Worm (Caenorhabditis elegans) whole organism, L1 larva: Measurements from ENCODE around the gene best-19.

Source experiments
- C04F5.9 ChIP-seq: sonication (generic microtip); optimal IDR thresholded peaks from 2 replicates; lab custom pipeline; 2016; ENCODE audit warnings: missing genetic modification characterization, missing compliant biosample characterization
- C16A3.4 ChIP-seq: fragments of 150-350 bp; optimal IDR thresholded peaks from 2 replicates; lab custom pipeline; 2014; ENCODE audit warnings: missing biosample characterization, missing genetic modification characterization
- C34B4.2 ChIP-seq: sonication (generic microtip); optimal IDR thresholded peaks from 2 replicates; lab custom pipeline; 2017; ENCODE audit warnings: mild to moderate bottlenecking, missing genetic modification characterization, missing compliant biosample characterization
- F16B12.6 ChIP-seq: fragments of 150-350 bp; optimal IDR thresholded peaks from 2 replicates; lab custom pipeline; 2014; ENCODE audit warnings: missing biosample characterization, missing genetic modification characterization
- aha-1 ChIP-seq: fragments of 150-350 bp; optimal IDR thresholded peaks from 2 replicates; lab custom pipeline; 2014; ENCODE audit warnings: missing biosample characterization, missing genetic modification characterization
- alr-1 ChIP-seq: fragments of 200-800 bp; sonication (Bioruptor generic); optimal IDR thresholded peaks from 2 replicates; lab custom pipeline; 2018; ENCODE audit warnings: borderline replicate concordance, mild to moderate bottlenecking, missing genetic modification characterization, missing compliant biosample characterization
- ama-1 ChIP-seq: fragments of 150-350 bp; optimal IDR thresholded peaks from 2 replicates; lab custom pipeline; 2014
- ceh-82 ChIP-seq, 3 experiments: fragments of 150-350 bp in 1 of 3; sonication (generic microtip) in 2 of 3; optimal IDR thresholded peaks; 2 replicates each; lab custom pipeline; 2014 to 2017; ENCODE audit warnings: missing biosample characterization in 3 of 3, missing genetic modification characterization in 3 of 3
- ceh-90 ChIP-seq: sonication (generic microtip); optimal IDR thresholded peaks from 2 replicates; lab custom pipeline; 2016; ENCODE audit warnings: missing genetic modification characterization, missing compliant biosample characterization
- dpl-1 ChIP-seq, 3 experiments: fragments of 150-350 bp in 2 of 3; sonication (generic microtip) in 1 of 3; optimal IDR thresholded peaks; 2 replicates each; lab custom pipeline; 2014 to 2017; ENCODE audit warnings: missing biosample characterization in 3 of 3, missing genetic modification characterization in 3 of 3, missing genetic modification reagents in 3 of 3
- egl-13 ChIP-seq: sonication (generic microtip); optimal IDR thresholded peaks from 2 replicates; lab custom pipeline; 2016; ENCODE audit warnings: missing genotype, missing genetic modification reagents, missing genetic modification characterization, missing compliant biosample characterization
- elt-3 ChIP-seq, 6 experiments: fragments of 150-350 bp in 1 of 6; sonication (generic microtip); optimal IDR thresholded peaks; 2 replicates each; lab custom pipeline; 2017 to 2018; ENCODE audit warnings: missing biosample characterization in 6 of 6, missing genetic modification characterization in 6 of 6, inconsistent platforms in 1 of 6
- fkh-4 ChIP-seq: sonication (generic microtip); optimal IDR thresholded peaks from 2 replicates; lab custom pipeline; 2016; ENCODE audit warnings: missing compliant biosample characterization, missing genetic modification characterization, borderline replicate concordance
- fkh-8 ChIP-seq: sonication (generic microtip); optimal IDR thresholded peaks from 2 replicates; lab custom pipeline; 2016; ENCODE audit warnings: mild to moderate bottlenecking, missing genetic modification characterization, missing compliant biosample characterization
- grh-1 ChIP-seq: fragments of 200-800 bp; sonication (Bioruptor generic); IDR thresholded peaks from 2 replicates; pipeline ENCODE4 v1.3.6; 2022; ENCODE audit warnings: missing genetic modification reagents, missing genetic modification characterization, missing compliant biosample characterization
- hlh-17 ChIP-seq: fragments of 200-800 bp; sonication (Bioruptor generic); optimal IDR thresholded peaks from 2 replicates; lab custom pipeline; 2018; ENCODE audit warnings: missing genetic modification characterization, mild to moderate bottlenecking, missing compliant biosample characterization, moderate library complexity, borderline replicate concordance
- hlh-4 ChIP-seq: sonication (generic microtip); optimal IDR thresholded peaks from 2 replicates; lab custom pipeline; 2016; ENCODE audit warnings: mild to moderate bottlenecking, missing genetic modification characterization, missing compliant biosample characterization
- hpl-2 ChIP-seq: fragments of 150-350 bp; optimal IDR thresholded peaks from 2 replicates; lab custom pipeline; 2014; ENCODE audit warnings: missing biosample characterization, missing genetic modification reagents, missing genetic modification characterization
- irx-1 ChIP-seq: sonication (generic microtip); optimal IDR thresholded peaks from 2 replicates; lab custom pipeline; 2016; ENCODE audit warnings: missing genetic modification characterization, missing compliant biosample characterization
- lin-13 ChIP-seq: fragments of 150-350 bp; optimal IDR thresholded peaks from 2 replicates; lab custom pipeline; 2014; ENCODE audit warnings: missing biosample characterization, missing genetic modification reagents, missing genetic modification characterization
- lin-14 ChIP-seq: fragments of 200-800 bp; sonication (Bioruptor generic); optimal IDR thresholded peaks from 2 replicates; lab custom pipeline; 2018; ENCODE audit warnings: mild to moderate bottlenecking, missing genetic modification characterization, moderate library complexity, missing compliant biosample characterization
- lin-15B ChIP-seq: fragments of 150-350 bp; sonication (generic microtip); optimal IDR thresholded peaks from 3 replicates; lab custom pipeline; 2014; ENCODE audit warnings: missing biosample characterization, missing genetic modification characterization
- lir-3 ChIP-seq: sonication (generic microtip); optimal IDR thresholded peaks from 2 replicates; lab custom pipeline; 2016; ENCODE audit warnings: mild to moderate bottlenecking, missing genetic modification characterization, moderate library complexity, missing compliant biosample characterization; ENCODE audit not compliant: poor library complexity
- lsy-2 ChIP-seq, 2 experiments: fragments of 150-350 bp; optimal IDR thresholded peaks; 2 replicates each; lab custom pipeline; 2014; ENCODE audit warnings: missing biosample characterization in 2 of 2, missing genetic modification characterization in 2 of 2
- mab-9 ChIP-seq: fragments of 200-800 bp; sonication (Bioruptor generic); IDR thresholded peaks from 2 replicates; pipeline ENCODE4 v1.3.6; 2022; ENCODE audit warnings: missing genetic modification reagents, missing genetic modification characterization, missing compliant biosample characterization
- mep-1 ChIP-seq: fragments of 150-350 bp; optimal IDR thresholded peaks from 2 replicates; lab custom pipeline; 2014; ENCODE audit warnings: missing biosample characterization, missing genetic modification characterization
- nhr-11 ChIP-seq: fragments of 150-350 bp; optimal IDR thresholded peaks from 2 replicates; lab custom pipeline; 2014; ENCODE audit warnings: missing biosample characterization, missing genetic modification characterization
- nhr-19 ChIP-seq: fragments of 200-800 bp; sonication (Bioruptor generic); conservative IDR thresholded peaks from 2 replicates; pipeline ENCODE4 v1.3.6; 2022; ENCODE audit warnings: missing genetic modification characterization, missing compliant biosample characterization
- nhr-20 ChIP-seq: sonication (generic microtip); optimal IDR thresholded peaks from 2 replicates; lab custom pipeline; 2016; ENCODE audit warnings: mild to moderate bottlenecking, missing genetic modification characterization, missing compliant biosample characterization
- nhr-47 ChIP-seq: sonication (generic microtip); optimal IDR thresholded peaks from 2 replicates; lab custom pipeline; 2016; ENCODE audit warnings: mild to moderate bottlenecking, missing genetic modification characterization, moderate library complexity, missing compliant biosample characterization
- nhr-71 ChIP-seq: sonication (generic microtip); optimal IDR thresholded peaks from 2 replicates; lab custom pipeline; 2016; ENCODE audit warnings: mild to moderate bottlenecking, missing genetic modification characterization, moderate library complexity, missing compliant biosample characterization
- nhr-76 ChIP-seq: sonication (generic microtip); optimal IDR thresholded peaks from 2 replicates; lab custom pipeline; 2017; ENCODE audit warnings: missing biosample characterization, missing genetic modification characterization
- nhr-77 ChIP-seq: fragments of 150-350 bp; optimal IDR thresholded peaks from 2 replicates; lab custom pipeline; 2014; ENCODE audit warnings: missing biosample characterization, missing genetic modification characterization
- nhr-84 ChIP-seq: sonication (generic microtip); optimal IDR thresholded peaks from 2 replicates; lab custom pipeline; 2017; ENCODE audit warnings: missing biosample characterization, missing genetic modification characterization
- nhr-85 ChIP-seq: sonication (generic microtip); peaks from one replicate; lab custom pipeline; 2016; ENCODE audit warnings: missing genetic modification characterization, inconsistent platforms, missing compliant biosample characterization
- nhr-90 ChIP-seq: sonication (generic microtip); optimal IDR thresholded peaks from 2 replicates; lab custom pipeline; 2016; ENCODE audit warnings: mild to moderate bottlenecking, missing genetic modification characterization, missing compliant biosample characterization; ENCODE audit not compliant: poor library complexity
- pag-3 ChIP-seq: sonication (generic microtip); optimal IDR thresholded peaks from 2 replicates; lab custom pipeline; 2017; ENCODE audit warnings: missing genetic modification characterization, mild to moderate bottlenecking, missing compliant biosample characterization, antibody characterized with exemption, borderline replicate concordance; ENCODE audit not compliant: insufficient read depth
- pqm-1 ChIP-seq: sonication (generic microtip); optimal IDR thresholded peaks from 3 replicates; lab custom pipeline; 2017; ENCODE audit warnings: missing biosample characterization, missing genetic modification characterization
- rnt-1 ChIP-seq: sonication (generic microtip); optimal IDR thresholded peaks from 2 replicates; lab custom pipeline; 2016; ENCODE audit warnings: mild to moderate bottlenecking, missing genetic modification characterization, moderate library complexity, missing compliant biosample characterization
- snu-23 ChIP-seq: sonication (generic microtip); optimal IDR thresholded peaks from 2 replicates; lab custom pipeline; 2016; ENCODE audit warnings: missing genetic modification characterization, missing compliant biosample characterization
- sox-4 ChIP-seq: sonication (generic microtip); optimal IDR thresholded peaks from 2 replicates; lab custom pipeline; 2016; ENCODE audit warnings: missing genetic modification characterization, missing compliant biosample characterization
- sptf-1 ChIP-seq: fragments of 150-350 bp; optimal IDR thresholded peaks from 2 replicates; lab custom pipeline; 2014; ENCODE audit warnings: missing biosample characterization, missing genetic modification characterization
- swsn-7 ChIP-seq: sonication (generic microtip); optimal IDR thresholded peaks from 2 replicates; lab custom pipeline; 2016; ENCODE audit warnings: missing genetic modification characterization, missing compliant biosample characterization
- tbx-2 ChIP-seq: sonication (generic microtip); optimal IDR thresholded peaks from 2 replicates; lab custom pipeline; 2016; ENCODE audit warnings: missing genetic modification characterization, missing compliant biosample characterization
- tlp-1 ChIP-seq: fragments of 150-350 bp; optimal IDR thresholded peaks from 2 replicates; lab custom pipeline; 2014; ENCODE audit warnings: missing biosample characterization, missing genetic modification characterization
- unc-130 ChIP-seq: fragments of 150-350 bp; optimal IDR thresholded peaks from 2 replicates; lab custom pipeline; 2017; ENCODE audit warnings: missing biosample characterization, missing genetic modification characterization, inconsistent platforms
- unc-30 ChIP-seq: sonication (generic microtip); optimal IDR thresholded peaks from 2 replicates; lab custom pipeline; 2017; ENCODE audit warnings: missing biosample characterization, missing genetic modification characterization
- unc-62 ChIP-seq: fragments of 150-350 bp; optimal IDR thresholded peaks from 2 replicates; lab custom pipeline; 2014; ENCODE audit warnings: missing biosample characterization, missing genetic modification reagents, missing genetic modification characterization
- unc-86 ChIP-seq: sonication (generic microtip); optimal IDR thresholded peaks from 2 replicates; lab custom pipeline; 2016; ENCODE audit warnings: missing genetic modification characterization, missing compliant biosample characterization
- xbp-1 ChIP-seq: sonication (generic microtip); optimal IDR thresholded peaks from 2 replicates; lab custom pipeline; 2016; ENCODE audit warnings: missing genetic modification characterization, missing compliant biosample characterization
- ztf-11 ChIP-seq, 2 experiments: sonication (generic microtip); optimal IDR thresholded peaks; 2 replicates each; lab custom pipeline; 2016 to 2017; ENCODE audit warnings: missing genetic modification characterization in 2 of 2, missing biosample characterization in 1 of 2, missing compliant biosample characterization in 1 of 2

Gene best-19

ce11 chrIV:255379-255857, 28.0 kb upstream of the best-19 start, which contains the start of gene rcat-1 (continued):
- TF ChIP-seq mep-1 (tag; lab: Kevin White, UChicago) (peak; percentile 87), lir-3 (peak; percentile 43), C04F5.9 (tag; lab: Kevin White, UChicago) (peak; percentile 20), irx-1 (peak; percentile 47), pag-3 (no peak), hpl-2 (no peak), lin-14 (GFP tag; lab: Kevin White, UChicago) (peak; percentile 72), hlh-17 (no peak), fkh-8 (tag; lab: Kevin White, UChicago) (peak; percentile 76), pqm-1 (no peak), C34B4.2 (tag; lab: Kevin White, UChicago) (no peak), alr-1 (tag; lab: Kevin White, UChicago) (no peak), lsy-2 (tag; optimal IDR thresholded peaks at IDR 0.05; lab: Kevin White, UChicago) (peak; percentile 85 to 96), nhr-20 (tag; lab: Kevin White, UChicago) (peak; percentile 63), mab-9 (GFP tag; lab: Robert Waterston, UW) (no peak), ceh-82 (tag; optimal IDR thresholded peaks at IDR 0.05; lab: Kevin White, UChicago) (peak; percentile 78 to 95 (median 81)), swsn-7 (tag; lab: Kevin White, UChicago) (peak; percentile 62), unc-86 (peak; percentile 59), unc-62 (GFP tag; lab: Kevin White, UChicago) (no peak), grh-1 (GFP tag; lab: Robert Waterston, UW) (no peak), hlh-4 (tag; lab: Kevin White, UChicago) (no peak), nhr-19 (GFP tag; lab: Robert Waterston, UW) (peak; percentile 72), nhr-76 (tag; lab: Kevin White, UChicago) (no peak), nhr-11 (peak; percentile 43), fkh-4 (tag; lab: Kevin White, UChicago) (no peak), lin-15B (tag; lab: Kevin White, UChicago) (peak; percentile 96), elt-3 (tag; optimal IDR thresholded peaks at IDR 0.05; lab: Kevin White, UChicago) (peak in 3 of 6 experiments; percentile 59 to 93 (median 66)), sptf-1 (tag; lab: Kevin White, UChicago) (no peak), nhr-47 (tag; lab: Kevin White, UChicago) (peak; percentile 84), ceh-90 (tag; lab: Kevin White, UChicago) (peak; percentile 35)

ce11 chrIV:257095-257494, 26.4 kb upstream of the best-19 start, which contains the start of gene R02D3.8:
TSS of gene R02D3.8 (minus strand) at chrIV:257203.
- no peak for TF ChIP-seq nhr-77 (tag; lab: Kevin White, UChicago)
- peak; percentile 31 for TF ChIP-seq lin-13 (GFP tag; lab: Kevin White, UChicago)
- peak; percentile 70 for TF ChIP-seq nhr-71 (tag; lab: Kevin White, UChicago)
- TF ChIP-seq aha-1 (tag; lab: Kevin White, UChicago): no peak
- peak; percentile 35 for TF ChIP-seq C16A3.4 (tag; lab: Kevin White, UChicago)
- TF ChIP-seq snu-23 (GFP tag; lab: Kevin White, UChicago): peak; percentile 62
- peak; percentile 48 to 67 (median 55) for TF ChIP-seq dpl-1 (GFP tag; optimal IDR thresholded peaks at IDR 0.05; lab: Kevin White, UChicago)
- peak; percentile 75 for TF ChIP-seq ceh-90 (tag; lab: Kevin White, UChicago)
- TF ChIP-seq tbx-2: peak; percentile 21
- TF ChIP-seq ama-1 (lab: Kevin White, UChicago): no peak
- TF ChIP-seq fkh-4 (tag; lab: Kevin White, UChicago): peak; percentile 11
- no peak for TF ChIP-seq nhr-84 (tag; lab: Kevin White, UChicago)
- TF ChIP-seq irx-1: peak; percentile 27
- no peak for TF ChIP-seq unc-30 (tag; lab: Kevin White, UChicago)
- TF ChIP-seq unc-86: no peak
- TF ChIP-seq tlp-1 (tag; lab: Kevin White, UChicago): no peak
- TF ChIP-seq lin-15B (tag; lab: Kevin White, UChicago): peak; percentile 4
- no peak for TF ChIP-seq sox-4 (tag; lab: Kevin White, UChicago)
- peak in 1 of 2 experiments; percentile 46 for TF ChIP-seq ztf-11 (tag; optimal IDR thresholded peaks at IDR 0.05; lab: Kevin White, UChicago)
- peak; percentile 47 for TF ChIP-seq nhr-85 (tag; lab: Kevin White, UChicago)
- TF ChIP-seq F16B12.6 (tag; lab: Kevin White, UChicago): no peak
- TF ChIP-seq swsn-7 (tag; lab: Kevin White, UChicago): peak; percentile 31
- no peak for TF ChIP-seq unc-130
- TF ChIP-seq xbp-1 (tag; lab: Kevin White, UChicago): peak; percentile 42
- peak; percentile 64 for TF ChIP-seq nhr-47 (tag; lab: Kevin White, UChicago)
- no peak for TF ChIP-seq unc-62 (GFP tag; lab: Kevin White, UChicago)
- peak; percentile 61 for TF ChIP-seq nhr-90
- peak; percentile 29 for TF ChIP-seq lin-14 (GFP tag; lab: Kevin White, UChicago)
- TF ChIP-seq egl-13 (tag; lab: Kevin White, UChicago): peak; percentile 25
- TF ChIP-seq nhr-20 (tag; lab: Kevin White, UChicago): peak; percentile 40
- TF ChIP-seq rnt-1 (tag; lab: Kevin White, UChicago): peak; percentile 89
